Worm (Caenorhabditis elegans) whole organism, L3 larva: ENCODE results near the gene Y46G5A.47.

Experiments used
- aly-2 ChIP-seq: fragments of 150-350 bp; optimal IDR thresholded peaks from 2 replicates; lab custom pipeline; 2014; ENCODE audit warnings: missing biosample characterization, missing genetic modification characterization
- elt-1 ChIP-seq: fragments of 150-350 bp; optimal IDR thresholded peaks from 2 replicates; lab custom pipeline; 2014; ENCODE audit warnings: missing biosample characterization, missing genetic modification characterization
- nhr-11 ChIP-seq: fragments of 150-350 bp; optimal IDR thresholded peaks from 2 replicates; lab custom pipeline; 2014; ENCODE audit warnings: missing biosample characterization, missing genetic modification characterization

DNA sequence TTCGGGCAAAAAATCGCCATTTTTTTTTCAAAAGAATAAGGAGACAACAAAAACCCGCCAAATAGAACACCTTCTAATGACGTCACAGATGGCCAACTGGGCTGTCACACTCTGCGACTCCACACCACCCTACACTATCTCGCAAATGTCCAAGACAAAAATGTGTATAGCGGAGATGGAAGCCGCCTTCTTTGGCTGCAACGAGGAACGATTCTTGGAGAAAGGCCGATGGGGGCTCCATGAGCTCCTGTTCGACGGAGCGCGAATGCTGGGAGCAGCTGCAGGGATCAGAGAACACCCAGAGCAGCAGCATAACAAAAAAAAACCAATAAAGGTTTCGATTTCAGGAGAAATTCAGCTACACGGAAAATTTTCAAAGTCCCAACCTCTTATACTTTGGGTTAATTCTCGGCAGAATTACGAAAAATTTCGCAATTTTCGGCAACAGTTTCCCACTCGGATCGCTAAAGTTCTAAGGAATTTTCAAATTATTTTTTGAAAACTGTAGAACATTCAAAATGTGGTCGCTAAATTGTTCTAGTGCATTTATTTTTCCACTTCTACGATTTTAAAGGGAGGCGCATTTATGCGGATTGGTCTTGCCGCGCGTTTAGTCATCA is 769 bp upstream of the Y46G5A.47 start:
- TF ChIP-seq aly-2: no peak
- TF ChIP-seq elt-1 (tag; lab: Kevin White, UChicago): no peak
- TF ChIP-seq nhr-11 (tag; lab: Kevin White, UChicago): no peak
